Fruit fly (Drosophila melanogaster) whole organism, adult: Measurements from ENCODE around the gene CG6418.

Source experiments
- CG11617 ChIP-seq: fragments of 200-800 bp; sonication (Bioruptor generic); optimal IDR thresholded peaks from 2 replicates; lab custom pipeline; 2017; ENCODE audit warnings: mild to moderate bottlenecking, missing biosample characterization, missing genetic modification reagents, missing genetic modification characterization
- CG12768 ChIP-seq: fragments of 200-800 bp; sonication (Bioruptor generic); optimal IDR thresholded peaks from 2 replicates; lab custom pipeline; 2017; ENCODE audit warnings: missing biosample characterization, missing genetic modification characterization, mild to moderate bottlenecking, moderate library complexity, missing genetic modification reagents
- CG14711 ChIP-seq: fragments of 200-800 bp; sonication (Bioruptor generic); optimal IDR thresholded peaks from 2 replicates; lab custom pipeline; 2018; ENCODE audit warnings: missing biosample characterization, mild to moderate bottlenecking, missing genetic modification characterization, moderate library complexity
- CG1620 ChIP-seq: fragments of 200-800 bp; sonication (Bioruptor generic); optimal IDR thresholded peaks from 2 replicates; lab custom pipeline; 2016; ENCODE audit warnings: missing biosample characterization, missing genetic modification characterization
- CG33017 ChIP-seq: fragments of 200-800 bp; sonication (Bioruptor generic); optimal IDR thresholded peaks from 2 replicates; lab custom pipeline; 2018; ENCODE audit warnings: missing biosample characterization, mild to moderate bottlenecking, missing genetic modification characterization, moderate library complexity
- CG5204 ChIP-seq: fragments of 200-800 bp; sonication (Bioruptor generic); optimal IDR thresholded peaks from 2 replicates; lab custom pipeline; 2016; ENCODE audit warnings: missing biosample characterization, missing genetic modification characterization
- CG7045 ChIP-seq: fragments of 200-800 bp; sonication (Bioruptor generic); optimal IDR thresholded peaks from 2 replicates; lab custom pipeline; 2017; ENCODE audit warnings: missing biosample characterization, mild to moderate bottlenecking, missing genetic modification characterization
- CG7101 ChIP-seq: fragments of 200-800 bp; sonication (Bioruptor generic); optimal IDR thresholded peaks from 2 replicates; lab custom pipeline; 2018; ENCODE audit warnings: missing biosample characterization, mild to moderate bottlenecking, missing genetic modification characterization, moderate library complexity
- Clk ChIP-seq: fragments of 200-800 bp; sonication (Bioruptor generic); optimal IDR thresholded peaks from 2 replicates; lab custom pipeline; 2017; ENCODE audit warnings: missing biosample characterization, missing genetic modification characterization
- Crg-1 ChIP-seq: fragments of 200-800 bp; sonication (Bioruptor generic); optimal IDR thresholded peaks from 2 replicates; lab custom pipeline; 2016; ENCODE audit warnings: missing biosample characterization, missing genetic modification characterization
- Hr96 ChIP-seq: fragments of 200-800 bp; sonication (Bioruptor generic); optimal IDR thresholded peaks from 2 replicates; lab custom pipeline; 2016; ENCODE audit warnings: missing biosample characterization, missing genetic modification characterization
- Mnt ChIP-seq: fragments of 200-800 bp; sonication (Bioruptor generic); optimal IDR thresholded peaks from 2 replicates; lab custom pipeline; 2016; ENCODE audit warnings: missing biosample characterization, mild to moderate bottlenecking, missing genetic modification characterization
- bab1 ChIP-seq: fragments of 200-800 bp; sonication (Bioruptor generic); optimal IDR thresholded peaks from 3 replicates; lab custom pipeline; 2019; ENCODE audit warnings: missing biosample characterization, mild to moderate bottlenecking, missing genetic modification characterization, moderate library complexity
- cic ChIP-seq: fragments of 200-800 bp; sonication (Bioruptor generic); optimal IDR thresholded peaks from 2 replicates; lab custom pipeline; 2017; ENCODE audit warnings: missing biosample characterization, mild to moderate bottlenecking, missing genetic modification characterization, moderate library complexity
- cnc ChIP-seq, 2 experiments: fragments of >200 bp; optimal IDR thresholded peaks; 2 replicates each; lab custom pipeline; 2017
- kay ChIP-seq: fragments of 200-800 bp; sonication (Bioruptor generic); peaks from one replicate; lab custom pipeline; 2016; ENCODE audit warnings: missing biosample characterization, missing genetic modification characterization, borderline replicate concordance
- ovo ChIP-seq: fragments of 200-800 bp; sonication (Bioruptor generic); optimal IDR thresholded peaks from 2 replicates; lab custom pipeline; 2016; ENCODE audit warnings: missing biosample characterization, missing genetic modification characterization
- pad ChIP-seq: fragments of 200-800 bp; sonication (Bioruptor generic); optimal IDR thresholded peaks from 3 replicates; lab custom pipeline; 2017; ENCODE audit warnings: missing biosample characterization, missing genetic modification characterization, mild to moderate bottlenecking, moderate library complexity, missing genetic modification reagents
- tj ChIP-seq: fragments of 200-800 bp; sonication (Bioruptor generic); optimal IDR thresholded peaks from 3 replicates; lab custom pipeline; 2017; ENCODE audit warnings: missing biosample characterization, mild to moderate bottlenecking, missing genetic modification characterization, moderate library complexity
- toe ChIP-seq: fragments of 200-800 bp; sonication (Bioruptor generic); optimal IDR thresholded peaks from 2 replicates; lab custom pipeline; 2016; ENCODE audit warnings: missing biosample characterization, missing genetic modification characterization

The CG6418 gene

dm6 chr3L:10897534-10898255 is 18.9 kb upstream of the CG6418 start:
- TF ChIP-seq CG14711 (tag; lab: Kevin White, UChicago) (no peak), CG1620 (no peak), pad (peak; percentile 69), CG7101 (tag; lab: Kevin White, UChicago) (no peak), cic (GFP tag; lab: Kevin White, UChicago) (peak; percentile 73), CG33017 (peak; percentile 41)

dm6 chr3L:10896923-10897322 is 18.1 kb upstream of the CG6418 start:
- TF ChIP-seq CG5204 (GFP tag; lab: Kevin White, UChicago), result no peak
- TF ChIP-seq Mnt (GFP tag; lab: Kevin White, UChicago), result peak; percentile 70
- peak; percentile 12 for TF ChIP-seq Hr96 (GFP tag; lab: Kevin White, UChicago)
- TF ChIP-seq kay (GFP tag; lab: Kevin White, UChicago), result peak; percentile 73
- no peak for TF ChIP-seq cnc (optimal IDR thresholded peaks at IDR 0.05; lab: Kevin White, UChicago)
- TF ChIP-seq cic (GFP tag; lab: Kevin White, UChicago), result peak; percentile 98
- peak; percentile 6 for TF ChIP-seq pad
- peak; percentile 12 for TF ChIP-seq CG7045 (GFP tag; lab: Kevin White, UChicago)
- TF ChIP-seq CG11617 (GFP tag; lab: Kevin White, UChicago), result no peak

- TF ChIP-seq kay (GFP tag; lab: Kevin White, UChicago) (no peak), CG1620 (no peak), ovo (GFP tag; lab: Kevin White, UChicago) (no peak), CG33017 (no peak), Mnt (GFP tag; lab: Kevin White, UChicago) (no peak), CG14711 (tag; lab: Kevin White, UChicago) (no peak), Hr96 (GFP tag; lab: Kevin White, UChicago) (no peak), cnc (optimal IDR thresholded peaks at IDR 0.05; lab: Kevin White, UChicago) (no peak), pad (no peak), Clk (no peak), Crg-1 (no peak), CG7045 (GFP tag; lab: Kevin White, UChicago) (no peak), tj (GFP tag; lab: Kevin White, UChicago) (no peak), CG5204 (GFP tag; lab: Kevin White, UChicago) (no peak)
Measured at dm6 chr3L:10894159-10894558, 15.3 kb upstream of the CG6418 start, which contains the start of gene Cpr67Fb. TSS of gene Cpr67Fb (plus strand) at chr3L:10894173.

dm6 chr3L:10893156-10893784 is 14.4 kb upstream of the CG6418 start:
- TF ChIP-seq Clk (no peak), kay (GFP tag; lab: Kevin White, UChicago) (peak; percentile 70)

- TF ChIP-seq CG1620 (no peak), cic (GFP tag; lab: Kevin White, UChicago) (no peak), CG7045 (GFP tag; lab: Kevin White, UChicago) (no peak), pad (no peak), Clk (no peak), toe (GFP tag; lab: Kevin White, UChicago) (no peak), CG5204 (GFP tag; lab: Kevin White, UChicago) (no peak), CG33017 (no peak), CG12768 (GFP tag; lab: Kevin White, UChicago) (no peak), Hr96 (GFP tag; lab: Kevin White, UChicago) (no peak), bab1 (no peak), tj (GFP tag; lab: Kevin White, UChicago) (no peak), Mnt (GFP tag; lab: Kevin White, UChicago) (no peak), CG11617 (GFP tag; lab: Kevin White, UChicago) (no peak), Crg-1 (no peak)
Measured at dm6 chr3L:10891414-10891813, 12.6 kb upstream of the CG6418 start, which contains the start of gene Cpr67Fa2. TSS of gene Cpr67Fa2 (plus strand) at chr3L:10891714.

- TF ChIP-seq CG12768 (GFP tag; lab: Kevin White, UChicago) (no peak), Hr96 (GFP tag; lab: Kevin White, UChicago) (no peak), CG7101 (tag; lab: Kevin White, UChicago) (no peak), Clk (no peak), bab1 (no peak), CG7045 (GFP tag; lab: Kevin White, UChicago) (no peak), cic (GFP tag; lab: Kevin White, UChicago) (no peak), CG14711 (tag; lab: Kevin White, UChicago) (no peak), Mnt (GFP tag; lab: Kevin White, UChicago) (no peak), CG33017 (no peak), cnc (optimal IDR thresholded peaks at IDR 0.05; lab: Kevin White, UChicago) (no peak)
Measured at dm6 chr3L:10889692-10890089, 10.9 kb upstream of the CG6418 start, which contains the start of gene Cpr67Fa1. TSS of gene Cpr67Fa1 (plus strand) at chr3L:10889990.
